Worm (Caenorhabditis elegans) whole organism, L3 larva: ENCODE data around the gene clec-222.
"Not testable (repeated sequence)": the region's sequence is repeated elsewhere in the genome, so short reads cannot be mapped to it uniquely, and the experiment has no call there.

ENCODE experiments used
- R02D3.7 ChIP-seq: fragments of 150-350 bp; optimal IDR thresholded peaks from 2 replicates; lab custom pipeline; 2014; ENCODE audit warnings: missing biosample characterization, missing genetic modification characterization
- ZK546.5 ChIP-seq: sonication (generic microtip); optimal IDR thresholded peaks from 2 replicates; lab custom pipeline; 2017; ENCODE audit warnings: missing biosample characterization, missing genetic modification characterization
- ama-1 ChIP-seq: fragments of 150-350 bp; optimal IDR thresholded peaks from 2 replicates; lab custom pipeline; 2018
- ceh-16 ChIP-seq: sonication (generic microtip); optimal IDR thresholded peaks from 2 replicates; lab custom pipeline; 2017; ENCODE audit warnings: missing biosample characterization, missing genetic modification characterization
- ceh-28 ChIP-seq: fragments of 150-350 bp; optimal IDR thresholded peaks from 2 replicates; lab custom pipeline; 2014; ENCODE audit warnings: missing biosample characterization, missing genetic modification reagents, missing genetic modification characterization
- ceh-9 ChIP-seq: sonication (generic microtip); optimal IDR thresholded peaks from 2 replicates; lab custom pipeline; 2018; ENCODE audit warnings: missing biosample characterization, missing genetic modification characterization
- daf-12 ChIP-seq: fragments of 150-350 bp; optimal IDR thresholded peaks from 2 replicates; lab custom pipeline; 2014; ENCODE audit warnings: missing biosample characterization, missing genetic modification reagents, missing genetic modification characterization
- egl-27 ChIP-seq: sonication (generic microtip); optimal IDR thresholded peaks from 4 replicates; lab custom pipeline; 2017; ENCODE audit warnings: missing biosample characterization, missing genetic modification reagents, missing genetic modification characterization
- egl-5 ChIP-seq: fragments of 150-350 bp; optimal IDR thresholded peaks from 2 replicates; lab custom pipeline; 2017; ENCODE audit warnings: missing biosample characterization, missing genetic modification reagents, missing genetic modification characterization, inconsistent platforms
- elt-1 ChIP-seq: fragments of 150-350 bp; optimal IDR thresholded peaks from 2 replicates; lab custom pipeline; 2014; ENCODE audit warnings: missing biosample characterization, missing genetic modification characterization
- eor-1 ChIP-seq, 2 experiments: fragments of 150-350 bp; optimal IDR thresholded peaks; 2 replicates each; lab custom pipeline; 2014 to 2018; ENCODE audit warnings: missing biosample characterization in 2 of 2, missing genetic modification characterization in 2 of 2
- fkh-10 ChIP-seq: sonication (generic microtip); optimal IDR thresholded peaks from 2 replicates; lab custom pipeline; 2017; ENCODE audit warnings: missing biosample characterization, missing genetic modification reagents, missing genetic modification characterization
- fkh-2 ChIP-seq: fragments of 150-350 bp; optimal IDR thresholded peaks from 2 replicates; lab custom pipeline; 2014; ENCODE audit warnings: missing biosample characterization, missing genetic modification reagents, missing genetic modification characterization
- hmg-11 ChIP-seq: sonication (generic microtip); optimal IDR thresholded peaks from 2 replicates; lab custom pipeline; 2016; ENCODE audit warnings: missing genetic modification characterization, missing compliant biosample characterization
- jun-1 ChIP-seq: fragments of 150-350 bp; optimal IDR thresholded peaks from 2 replicates; lab custom pipeline; 2014; ENCODE audit warnings: missing biosample characterization, missing genetic modification reagents, missing genetic modification characterization
- lin-15B ChIP-seq: fragments of 150-350 bp; optimal IDR thresholded peaks from 2 replicates; lab custom pipeline; 2014; ENCODE audit warnings: missing biosample characterization, missing genetic modification characterization
- lin-39 ChIP-seq: fragments of 150-350 bp; optimal IDR thresholded peaks from 2 replicates; lab custom pipeline; 2018; ENCODE audit warnings: missing biosample characterization, missing genetic modification reagents, missing genetic modification characterization
- mdl-1 ChIP-seq: fragments of 150-350 bp; optimal IDR thresholded peaks from 2 replicates; lab custom pipeline; 2014; ENCODE audit warnings: missing biosample characterization, missing genetic modification characterization
- mml-1 ChIP-seq: fragments of 150-350 bp; sonication (generic microtip); optimal IDR thresholded peaks from 3 replicates; lab custom pipeline; 2014; ENCODE audit warnings: missing biosample characterization, missing genetic modification characterization
- nfya-1 ChIP-seq: sonication (generic microtip); optimal IDR thresholded peaks from 2 replicates; lab custom pipeline; 2017; ENCODE audit warnings: missing genetic modification characterization, mild to moderate bottlenecking, missing compliant biosample characterization, antibody characterized with exemption, moderate library complexity; ENCODE audit not compliant: insufficient read depth
- nhr-11 ChIP-seq: fragments of 150-350 bp; optimal IDR thresholded peaks from 2 replicates; lab custom pipeline; 2014; ENCODE audit warnings: missing biosample characterization, missing genetic modification characterization
- nhr-12 ChIP-seq: fragments of 150-350 bp; optimal IDR thresholded peaks from 2 replicates; lab custom pipeline; 2014; ENCODE audit warnings: missing biosample characterization, missing genetic modification characterization
- nhr-23 ChIP-seq: fragments of 150-350 bp; optimal IDR thresholded peaks from 2 replicates; lab custom pipeline; 2014; ENCODE audit warnings: missing biosample characterization, missing genetic modification reagents, missing genetic modification characterization
- nhr-25 ChIP-seq: sonication (generic microtip); optimal IDR thresholded peaks from 2 replicates; lab custom pipeline; 2017; ENCODE audit warnings: missing biosample characterization, missing genetic modification characterization
- nhr-67 ChIP-seq: fragments of 150-350 bp; optimal IDR thresholded peaks from 2 replicates; lab custom pipeline; 2014; ENCODE audit warnings: missing biosample characterization, missing genetic modification characterization
- pha-4 ChIP-seq: fragments of 150-350 bp; optimal IDR thresholded peaks from 2 replicates; lab custom pipeline; 2014; ENCODE audit warnings: missing biosample characterization, missing genetic modification reagents, missing genetic modification characterization
- sea-2 ChIP-seq: fragments of 150-350 bp; sonication (generic microtip); optimal IDR thresholded peaks from 4 replicates; lab custom pipeline; 2014; ENCODE audit warnings: missing biosample characterization, missing genetic modification reagents, missing genetic modification characterization
- snpc-4 ChIP-seq: fragments of 150-350 bp; optimal IDR thresholded peaks from 2 replicates; lab custom pipeline; 2014; ENCODE audit warnings: missing biosample characterization, missing genetic modification characterization
- tbx-2 ChIP-seq: sonication (generic microtip); optimal IDR thresholded peaks from 2 replicates; lab custom pipeline; 2016; ENCODE audit warnings: mild to moderate bottlenecking, missing genetic modification characterization, missing compliant biosample characterization
- unc-39 ChIP-seq: sonication (generic microtip); optimal IDR thresholded peaks from 4 replicates; lab custom pipeline; 2017; ENCODE audit warnings: missing biosample characterization, missing genetic modification characterization
- unc-62 ChIP-seq: fragments of 150-350 bp; sonication (generic microtip); optimal IDR thresholded peaks from 4 replicates; lab custom pipeline; 2014; ENCODE audit warnings: missing biosample characterization, missing genetic modification reagents, missing genetic modification characterization
- zag-1 ChIP-seq: fragments of 150-350 bp; optimal IDR thresholded peaks from 2 replicates; lab custom pipeline; 2014; ENCODE audit warnings: missing biosample characterization, missing genetic modification characterization
- ztf-4 ChIP-seq: fragments of 150-350 bp; optimal IDR thresholded peaks from 2 replicates; lab custom pipeline; 2014; ENCODE audit warnings: missing biosample characterization, missing genetic modification characterization

The clec-222 gene

DNA sequence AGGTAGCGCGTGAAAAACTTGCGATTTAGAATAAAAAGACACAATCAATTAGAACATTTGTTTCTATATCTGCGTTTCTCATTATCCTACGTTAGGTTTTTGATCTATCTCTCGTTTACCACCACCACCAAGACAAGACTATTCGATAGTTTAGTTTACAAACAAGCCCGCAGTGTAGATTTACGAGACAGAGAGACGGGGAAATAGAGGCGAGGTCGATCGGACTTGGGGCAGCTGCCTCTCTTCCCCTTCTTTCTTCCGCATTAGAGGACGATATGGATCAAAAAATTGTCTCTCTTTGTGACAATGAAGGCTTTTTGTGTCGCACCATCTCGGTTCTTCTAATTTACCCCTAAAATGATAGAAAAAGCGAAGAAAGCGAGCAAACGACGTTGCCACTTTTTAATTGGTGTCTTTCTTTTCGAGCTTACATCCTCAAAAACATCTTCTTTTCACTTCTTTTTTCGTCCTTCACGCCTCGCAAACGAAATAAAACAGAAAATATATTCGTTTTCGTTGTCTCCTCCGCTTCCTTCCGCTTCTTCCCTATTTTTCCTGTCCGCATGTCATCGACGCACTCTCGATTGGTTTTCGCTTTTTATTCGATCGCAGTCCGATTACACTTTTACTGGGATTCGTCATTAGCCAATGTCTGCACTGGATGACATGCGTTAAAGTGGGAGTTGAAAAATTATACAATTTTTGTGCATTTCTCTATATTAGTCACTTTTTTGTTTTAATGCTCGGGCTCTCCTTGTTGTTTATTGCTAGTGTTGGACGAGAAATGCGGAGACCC lies 10.5 kb downstream of the clec-222 start:
- TF ChIP-seq nhr-25 (tag; lab: Kevin White, UChicago) = peak; percentile 45
- no peak for TF ChIP-seq zag-1 (tag; lab: Kevin White, UChicago)
- TF ChIP-seq eor-1 (tag; optimal IDR thresholded peaks at IDR 0.05; lab: Kevin White, UChicago) = no peak
- no peak for TF ChIP-seq egl-5 (tag; lab: Kevin White, UChicago)
- no peak for TF ChIP-seq mdl-1 (tag; lab: Kevin White, UChicago)
- TF ChIP-seq hmg-11 (tag; lab: Kevin White, UChicago) = peak; percentile 20
- TF ChIP-seq jun-1 = no peak
- TF ChIP-seq lin-39 (tag; lab: Kevin White, UChicago) = no peak
- no peak for TF ChIP-seq elt-1
- TF ChIP-seq pha-4 (tag; lab: Kevin White, UChicago) = peak; percentile 39
- TF ChIP-seq R02D3.7 (tag; lab: Kevin White, UChicago) = peak; percentile 28
- no peak for TF ChIP-seq ztf-4 (tag; lab: Kevin White, UChicago)
- no peak for TF ChIP-seq lin-15B (tag; lab: Kevin White, UChicago)
- TF ChIP-seq tbx-2 (tag; lab: Kevin White, UChicago) = no peak
- no peak for TF ChIP-seq mml-1 (tag; lab: Kevin White, UChicago)
- TF ChIP-seq ceh-28 (tag; lab: Kevin White, UChicago) = peak; percentile 49
- TF ChIP-seq nhr-23 = peak; percentile 33

- TF ChIP-seq snpc-4 (tag; lab: Kevin White, UChicago) (no peak), unc-62 (GFP tag; lab: Kevin White, UChicago) (no peak)
- TF ChIP-seq, all 47 proteins: peak for 0
Measured at ce11 chrV:11282272-11282671, 11.1 kb downstream of the clec-222 start, which contains the start of gene gly-20. TSS of gene gly-20 (plus strand) at chrV:11282572.

- not testable (repeated sequence) for TF ChIP-seq fkh-2 (tag; lab: Kevin White, UChicago); eor-1 (tag; optimal IDR thresholded peaks at IDR 0.05; lab: Kevin White, UChicago); hmg-11 (tag; lab: Kevin White, UChicago)
- TF ChIP-seq, all 47 proteins: peak for 0; not testable (repeated sequence) for 47
Measured at ce11 chrV:11286114-11286513, 15.0 kb downstream of the clec-222 start, which contains the start of gene C03E10.3. TSS of gene C03E10.3 (plus strand) at chrV:11286414.

- TF ChIP-seq unc-39 (tag; lab: Kevin White, UChicago) (no peak), fkh-10 (GFP tag; lab: Kevin White, UChicago) (no peak), ZK546.5 (tag; lab: Kevin White, UChicago) (no peak), nfya-1 (no peak), daf-12 (tag; lab: Kevin White, UChicago) (no peak), ama-1 (lab: Kevin White, UChicago) (no peak), nhr-11 (tag; lab: Kevin White, UChicago) (no peak), fkh-2 (tag; lab: Kevin White, UChicago) (no peak), egl-27 (tag; lab: Kevin White, UChicago) (no peak)
Measured at ce11 chrV:11290888-11291287, 19.7 kb downstream of the clec-222 start, which contains the start of gene C03E10.1. TSS of gene C03E10.1 (plus strand) at chrV:11291188.

DNA sequence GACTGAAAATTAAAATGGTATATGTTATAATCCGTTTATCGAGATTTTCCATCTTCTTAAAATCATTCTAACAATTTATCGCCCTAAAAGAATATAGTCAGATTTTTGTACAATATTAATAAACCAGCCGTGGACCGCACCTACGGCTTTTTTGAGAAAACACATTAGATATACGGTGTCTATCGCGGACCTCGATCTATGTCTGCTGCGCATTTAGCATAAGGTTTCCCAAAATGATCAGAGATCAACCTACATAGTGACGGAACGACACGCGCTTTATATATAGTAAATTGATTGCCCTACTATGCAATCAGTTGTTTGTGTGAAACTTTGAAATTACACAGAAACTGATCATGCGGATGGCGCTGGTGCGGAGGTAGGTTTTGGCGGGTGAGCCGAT lies 21.5 kb downstream of the clec-222 start:
- TF ChIP-seq unc-39 (tag; lab: Kevin White, UChicago) (no peak), ceh-9 (tag; lab: Kevin White, UChicago) (no peak), nhr-67 (tag; lab: Kevin White, UChicago) (no peak), sea-2 (GFP tag; lab: Kevin White, UChicago) (no peak)

DNA sequence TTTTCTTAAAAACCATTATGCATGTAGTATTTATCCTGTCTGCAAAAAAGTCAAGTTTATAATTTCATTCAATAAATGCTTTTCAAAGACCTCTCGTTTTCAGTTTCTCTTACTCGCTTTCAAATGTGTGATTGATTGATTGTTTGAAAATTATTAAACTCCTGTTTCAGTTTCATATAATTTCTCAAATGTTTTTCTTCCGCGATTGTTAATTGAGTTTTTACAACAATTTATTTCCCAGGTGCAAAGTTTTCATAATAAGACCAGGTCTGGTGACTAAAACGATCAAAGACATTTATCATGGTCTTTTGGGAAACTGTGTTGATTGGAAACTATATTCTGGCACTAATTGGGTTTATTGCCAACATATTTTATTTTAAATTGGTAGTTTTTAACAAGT lies 23.2 kb downstream of the clec-222 start, which contains the start of gene T03F7.6:
Gene T03F7.6, plus strand, starts transcription at position 301 of the 400 bp plus-strand sequence.
- no peak for TF ChIP-seq R02D3.7 (tag; lab: Kevin White, UChicago)
- TF ChIP-seq eor-1 (tag; optimal IDR thresholded peaks at IDR 0.05; lab: Kevin White, UChicago) = no peak
- no peak for TF ChIP-seq pha-4 (tag; lab: Kevin White, UChicago)
- TF ChIP-seq unc-39 (tag; lab: Kevin White, UChicago) = no peak
- TF ChIP-seq jun-1 = no peak
- no peak for TF ChIP-seq unc-62 (GFP tag; lab: Kevin White, UChicago)
- TF ChIP-seq ceh-16 (tag; lab: Kevin White, UChicago) = no peak
- no peak for TF ChIP-seq nhr-12 (tag; lab: Kevin White, UChicago)
- TF ChIP-seq mml-1 (tag; lab: Kevin White, UChicago) = no peak
- TF ChIP-seq fkh-2 (tag; lab: Kevin White, UChicago) = no peak
